Fruit fly (Drosophila melanogaster) whole organism, embryonic: Measurements from ENCODE around the gene CG31406.

Source experiments
- Asciz ChIP-seq: fragments of 200-800 bp; sonication (Bioruptor generic); optimal IDR thresholded peaks from 2 replicates; lab custom pipeline; 2017; ENCODE audit warnings: missing biosample characterization, mild to moderate bottlenecking, missing genetic modification characterization, missing genetic modification reagents
- Awh ChIP-seq: fragments of 200-800 bp; sonication (Bioruptor generic); IDR thresholded peaks from 2 replicates; pipeline ENCODE4, ENCODE4 v1.3.6; 2022; ENCODE audit warnings: missing biosample characterization, missing genetic modification characterization
- CG11085 ChIP-seq: fragments of 200-800 bp; sonication (Bioruptor generic); IDR thresholded peaks from 2 replicates; pipeline ENCODE4 v1.3.6; 2022; ENCODE audit warnings: missing biosample characterization, missing genetic modification characterization
- CG11093 ChIP-seq: fragments of 200-800 bp; sonication (Bioruptor generic); IDR thresholded peaks from 3 replicates; pipeline ENCODE4 v1.3.6; 2022; ENCODE audit warnings: missing biosample characterization, missing genetic modification characterization
- CG11695 ChIP-seq: fragments of 200-800 bp; sonication (Bioruptor generic); IDR thresholded peaks from 3 replicates; pipeline ENCODE4 v1.3.6; 2022; ENCODE audit warnings: missing biosample characterization, missing genetic modification characterization
- CG11723 ChIP-seq: fragments of 200-800 bp; sonication (Bioruptor generic); optimal IDR thresholded peaks from 2 replicates; lab custom pipeline; 2017; ENCODE audit warnings: missing biosample characterization, mild to moderate bottlenecking, missing genetic modification characterization
- CG12769 ChIP-seq: fragments of 200-800 bp; sonication (Bioruptor generic); optimal IDR thresholded peaks from 2 replicates; lab custom pipeline; 2019; ENCODE audit warnings: missing biosample characterization, mild to moderate bottlenecking, missing genetic modification characterization, moderate library complexity
- CG13287 ChIP-seq: fragments of 200-800 bp; sonication (Bioruptor generic); IDR thresholded peaks from 2 replicates; pipeline ENCODE4 v1.3.6; 2022; ENCODE audit warnings: missing biosample characterization, missing genetic modification characterization; ENCODE audit not compliant: partially characterized antibody
- CG14860 ChIP-seq: fragments of 200-800 bp; sonication (Bioruptor generic); IDR thresholded peaks from 3 replicates; pipeline ENCODE4 v1.3.6; 2022; ENCODE audit warnings: missing biosample characterization, missing genetic modification characterization; ENCODE audit not compliant: partially characterized antibody
- CG15011 ChIP-seq: fragments of 200-800 bp; sonication (Bioruptor generic); optimal IDR thresholded peaks from 3 replicates; lab custom pipeline; 2018; ENCODE audit warnings: missing biosample characterization, mild to moderate bottlenecking, missing genetic modification characterization
- CG15601 ChIP-seq: fragments of 200-800 bp; sonication (Bioruptor generic); optimal IDR thresholded peaks from 3 replicates; lab custom pipeline; 2019; ENCODE audit warnings: missing biosample characterization, mild to moderate bottlenecking, missing genetic modification characterization, moderate library complexity
- CG16815 ChIP-seq: fragments of 200-800 bp; sonication (Bioruptor generic); optimal IDR thresholded peaks from 3 replicates; lab custom pipeline; 2017; ENCODE audit warnings: missing biosample characterization, mild to moderate bottlenecking, missing genetic modification characterization
- CG17328 ChIP-seq: fragments of 200-800 bp; sonication (Bioruptor generic); IDR thresholded peaks from 2 replicates; pipeline ENCODE4 v1.3.6; 2022; ENCODE audit warnings: missing biosample characterization, missing genetic modification characterization
- CG1792 ChIP-seq: fragments of 200-800 bp; sonication (Bioruptor generic); optimal IDR thresholded peaks from 2 replicates; lab custom pipeline; 2016; ENCODE audit warnings: missing biosample characterization, missing genetic modification characterization
- CG18619 ChIP-seq: fragments of 200-800 bp; sonication (Bioruptor generic); optimal IDR thresholded peaks from 3 replicates; lab custom pipeline; 2017; ENCODE audit warnings: missing biosample characterization, mild to moderate bottlenecking, missing genetic modification characterization
- CG2120 ChIP-seq: fragments of 200-800 bp; sonication (Bioruptor generic); optimal IDR thresholded peaks from 3 replicates; lab custom pipeline; 2016; ENCODE audit warnings: missing biosample characterization, missing genetic modification characterization
- CG2199 ChIP-seq: fragments of 200-800 bp; sonication (Bioruptor generic); IDR thresholded peaks from 3 replicates; pipeline ENCODE4 v1.3.6; 2022; ENCODE audit warnings: missing biosample characterization, missing genetic modification characterization
- CG2202 ChIP-seq: fragments of 200-800 bp; sonication (Bioruptor generic); optimal IDR thresholded peaks from 2 replicates; lab custom pipeline; 2018; ENCODE audit warnings: missing biosample characterization, mild to moderate bottlenecking, missing genetic modification characterization
- CG2889 ChIP-seq: fragments of 200-800 bp; sonication (Bioruptor generic); IDR thresholded peaks from 3 replicates; pipeline ENCODE4 v1.3.6; 2022; ENCODE audit warnings: missing biosample characterization, missing genetic modification characterization
- CG3281 ChIP-seq: fragments of 200-800 bp; sonication (Bioruptor generic); optimal IDR thresholded peaks from 3 replicates; lab custom pipeline; 2017; ENCODE audit warnings: missing biosample characterization, mild to moderate bottlenecking, missing genetic modification characterization
- CG3726 ChIP-seq: fragments of 200-800 bp; sonication (Bioruptor generic); IDR thresholded peaks from 3 replicates; pipeline ENCODE4, ENCODE4 v1.3.6; 2022; ENCODE audit warnings: missing biosample characterization, missing genetic modification characterization
- CG8359 ChIP-seq: fragments of 200-800 bp; sonication (Bioruptor generic); optimal IDR thresholded peaks from 2 replicates; lab custom pipeline; 2017; ENCODE audit warnings: missing biosample characterization, mild to moderate bottlenecking, missing genetic modification characterization, borderline replicate concordance
- CG9609 ChIP-seq: fragments of 200-800 bp; sonication (Bioruptor generic); optimal IDR thresholded peaks from 3 replicates; lab custom pipeline; 2016; ENCODE audit warnings: missing biosample characterization, missing genetic modification characterization
- Doc2 ChIP-seq: fragments of 200-800 bp; sonication (Bioruptor generic); IDR thresholded peaks from 2 replicates; pipeline ENCODE4 v1.3.6; 2022; ENCODE audit warnings: missing biosample characterization, missing genetic modification characterization
- Eip74EF ChIP-seq, 2 experiments: fragments of 200-800 bp in 1 of 2; fragments of >200 bp in 1 of 2; sonication (Bioruptor generic) in 1 of 2; optimal IDR thresholded peaks; 2 replicates each; lab custom pipeline; 2017 to 2019; ENCODE audit warnings: missing biosample characterization in 2 of 2, missing genetic modification characterization in 2 of 2, mild to moderate bottlenecking in 1 of 2, moderate library complexity in 1 of 2
- Med ChIP-seq: fragments of 200-800 bp; sonication (Bioruptor generic); peaks from one replicate; lab custom pipeline; 2016; ENCODE audit warnings: missing biosample characterization, missing genetic modification characterization, mild to moderate bottlenecking, inconsistent platforms, moderate library complexity
- Nf-YB ChIP-seq: fragments of 200-800 bp; sonication (Bioruptor generic); optimal IDR thresholded peaks from 3 replicates; lab custom pipeline; 2019; ENCODE audit warnings: missing biosample characterization, mild to moderate bottlenecking, missing genetic modification characterization, moderate library complexity
- Ravus ChIP-seq: fragments of 200-800 bp; sonication (Bioruptor generic); IDR thresholded peaks from 2 replicates; pipeline ENCODE4 v1.3.6; 2022; ENCODE audit warnings: missing biosample characterization, missing genetic modification characterization
- Scr ChIP-seq: fragments of 200-800 bp; sonication (Bioruptor generic); IDR thresholded peaks from 2 replicates; pipeline ENCODE4 v1.3.6; 2022; ENCODE audit warnings: missing biosample characterization, missing genetic modification characterization; ENCODE audit not compliant: partially characterized antibody
- Side ChIP-seq: fragments of 200-800 bp; sonication (Bioruptor generic); optimal IDR thresholded peaks from 2 replicates; lab custom pipeline; 2016; ENCODE audit warnings: missing biosample characterization, missing genetic modification characterization
- Ssrp ChIP-seq: fragments of 200-800 bp; sonication (Bioruptor generic); optimal IDR thresholded peaks from 2 replicates; lab custom pipeline; 2018; ENCODE audit warnings: missing biosample characterization, mild to moderate bottlenecking, missing genetic modification characterization, moderate library complexity
- Tbp ChIP-seq: fragments of >200 bp; optimal IDR thresholded peaks from 2 replicates; lab custom pipeline; 2018; ENCODE audit warnings: missing biosample characterization, missing genetic modification characterization
- Xbp1 ChIP-seq: fragments of 200-800 bp; sonication (Bioruptor generic); optimal IDR thresholded peaks from 3 replicates; lab custom pipeline; 2016; ENCODE audit warnings: missing biosample characterization, mild to moderate bottlenecking, missing genetic modification characterization
- az2 ChIP-seq: fragments of 200-800 bp; sonication (Bioruptor generic); optimal IDR thresholded peaks from 3 replicates; lab custom pipeline; 2016; ENCODE audit warnings: missing biosample characterization, missing genetic modification characterization
- bbx ChIP-seq: fragments of 200-800 bp; sonication (Bioruptor generic); IDR thresholded peaks from 2 replicates; pipeline ENCODE4 v1.3.6; 2022; ENCODE audit warnings: missing biosample characterization, missing genetic modification characterization; ENCODE audit not compliant: partially characterized antibody
- br ChIP-seq: fragments of >200 bp; optimal IDR thresholded peaks from 2 replicates; lab custom pipeline; 2017
- corto ChIP-seq: fragments of 200-800 bp; sonication (Bioruptor generic); optimal IDR thresholded peaks from 2 replicates; lab custom pipeline; 2016; ENCODE audit warnings: missing biosample characterization, mild to moderate bottlenecking, missing genetic modification characterization, moderate library complexity
- gfzf ChIP-seq: fragments of 200-800 bp; sonication (Bioruptor generic); optimal IDR thresholded peaks from 2 replicates; lab custom pipeline; 2016; ENCODE audit warnings: missing biosample characterization, mild to moderate bottlenecking, missing genetic modification characterization, moderate library complexity
- gro ChIP-seq: fragments of 200-800 bp; sonication (Bioruptor generic); optimal IDR thresholded peaks from 2 replicates; lab custom pipeline; 2016; ENCODE audit warnings: missing biosample characterization, missing genetic modification characterization
- ind ChIP-seq: fragments of 200-800 bp; sonication (Bioruptor generic); optimal IDR thresholded peaks from 3 replicates; lab custom pipeline; 2016; ENCODE audit warnings: missing biosample characterization, missing genetic modification characterization
- jumu ChIP-seq: fragments of 200-800 bp; sonication (Bioruptor generic); optimal IDR thresholded peaks from 3 replicates; lab custom pipeline; 2016; ENCODE audit warnings: missing biosample characterization, missing genetic modification characterization
- org-1 ChIP-seq: fragments of 200-800 bp; sonication (Bioruptor generic); optimal IDR thresholded peaks from 2 replicates; lab custom pipeline; 2017; ENCODE audit warnings: missing biosample characterization, missing genetic modification characterization
- pros ChIP-seq: fragments of 200-800 bp; sonication (Bioruptor generic); optimal IDR thresholded peaks from 3 replicates; lab custom pipeline; 2019; ENCODE audit warnings: missing biosample characterization, mild to moderate bottlenecking, missing genetic modification characterization, moderate library complexity
- repo ChIP-seq: fragments of 200-800 bp; sonication (Bioruptor generic); optimal IDR thresholded peaks from 2 replicates; lab custom pipeline; 2016; ENCODE audit warnings: missing biosample characterization, missing genetic modification characterization
- rib ChIP-seq: fragments of 200-800 bp; sonication (Bioruptor generic); IDR thresholded peaks from 2 replicates; pipeline ENCODE4 v1.3.6; 2022; ENCODE audit warnings: missing biosample characterization, missing genetic modification characterization
- scrt ChIP-seq: fragments of 200-800 bp; sonication (Bioruptor generic); optimal IDR thresholded peaks from 2 replicates; lab custom pipeline; 2018; ENCODE audit warnings: missing biosample characterization, mild to moderate bottlenecking, missing genetic modification characterization, moderate library complexity
- sima ChIP-seq: fragments of 200-800 bp; sonication (Bioruptor generic); optimal IDR thresholded peaks from 2 replicates; lab custom pipeline; 2016; ENCODE audit warnings: missing biosample characterization, missing genetic modification characterization
- sisA ChIP-seq: fragments of 200-800 bp; sonication (Bioruptor generic); IDR thresholded peaks from 2 replicates; pipeline ENCODE4 v1.3.6; 2022; ENCODE audit warnings: missing biosample characterization, missing genetic modification characterization
- slbo ChIP-seq: fragments of 200-800 bp; sonication (Bioruptor generic); IDR thresholded peaks from 2 replicates; pipeline ENCODE4 v1.3.6; 2022; ENCODE audit warnings: missing biosample characterization, missing genetic modification characterization
- sr ChIP-seq: fragments of 200-800 bp; sonication (Bioruptor generic); IDR thresholded peaks from 3 replicates; pipeline ENCODE4 v1.3.6; 2022; ENCODE audit warnings: missing biosample characterization, missing genetic modification characterization
- twi ChIP-seq: fragments of 200-800 bp; optimal IDR thresholded peaks from 2 replicates; lab custom pipeline; 2019; ENCODE audit warnings: missing biosample characterization, mild to moderate bottlenecking, missing genetic modification characterization, moderate library complexity

The CG31406 gene

dm6 chr3R:10389877-10390468, 41.4 kb downstream of the CG31406 start (continued):
- TF ChIP-seq scrt (GFP tag; lab: Kevin White, UChicago) (no peak), CG17328 (GFP tag; lab: Robert Waterston, UW) (no peak), br (lab: Kevin White, UChicago) (no peak), CG11085 (GFP tag; lab: Robert Waterston, UW) (no peak), Xbp1 (GFP tag; lab: Kevin White, UChicago) (no peak), CG11695 (GFP tag; lab: Robert Waterston, UW) (no peak), Ravus (GFP tag; lab: Robert Waterston, UW) (no peak), jumu (GFP tag; lab: Kevin White, UChicago) (no peak), corto (GFP tag; lab: Kevin White, UChicago) (no peak), CG11723 (no peak), CG1792 (GFP tag; lab: Kevin White, UChicago) (no peak), Med (peak; percentile 75), CG11093 (GFP tag; lab: Robert Waterston, UW) (no peak), CG12769 (tag; lab: Kevin White, UChicago) (peak; percentile 71), bbx (0 out of 2 replicates have a peak, but pooled peaks have one; percentile 20), CG2199 (no peak), CG16815 (GFP tag; lab: Kevin White, UChicago) (no peak), Side (GFP tag; lab: Kevin White, UChicago) (no peak), az2 (GFP tag; lab: Kevin White, UChicago) (no peak), twi (tag; lab: Kevin White, UChicago) (no peak), rib (GFP tag; lab: Robert Waterston, UW) (0 out of 2 replicates have a peak, but pooled peaks have one; percentile 25), CG14860 (GFP tag; lab: Robert Waterston, UW) (no peak), Doc2 (GFP tag; lab: Robert Waterston, UW) (no peak), repo (GFP tag; lab: Kevin White, UChicago) (no peak), CG15601 (tag; lab: Kevin White, UChicago) (no peak), Ssrp (no peak), CG9609 (GFP tag; lab: Kevin White, UChicago) (no peak), Awh (GFP tag; lab: Robert Waterston, UW) (no peak), sr (peak; percentile 69), CG8359 (GFP tag; lab: Kevin White, UChicago) (no peak), slbo (GFP tag; lab: Robert Waterston, UW) (no peak), Eip74EF (GFP tag; optimal IDR thresholded peaks at IDR 0.05; lab: Kevin White, UChicago) (no peak), org-1 (GFP tag; lab: Kevin White, UChicago) (no peak), CG18619 (no peak), CG3281 (GFP tag; lab: Kevin White, UChicago) (no peak), sima (GFP tag; lab: Kevin White, UChicago) (no peak), Nf-YB (no peak), CG2889 (GFP tag; lab: Robert Waterston, UW) (no peak), CG2120 (GFP tag; lab: Kevin White, UChicago) (no peak), CG3726 (GFP tag; lab: Robert Waterston, UW) (no peak), ind (GFP tag; lab: Kevin White, UChicago) (no peak), CG2202 (tag; lab: Kevin White, UChicago) (no peak), Asciz (GFP tag; lab: Kevin White, UChicago) (no peak), sisA (GFP tag; lab: Robert Waterston, UW) (no peak), gfzf (GFP tag; lab: Kevin White, UChicago) (peak; percentile 38), Scr (no peak), CG15011 (GFP tag; lab: Kevin White, UChicago) (no peak), gro (no peak), CG13287 (GFP tag; lab: Robert Waterston, UW) (peak; percentile 56; the same call in 1 of the 2 replicates), Tbp (GFP tag; lab: Kevin White, UChicago) (no peak), pros (GFP tag; lab: Kevin White, UChicago) (no peak)
